Worm (Caenorhabditis elegans): ENCODE data around the gene F01G10.6.
A peak's percentile ranks its signal among the peaks of the same experiment; 100 is the strongest.

Gene F01G10.6

DNA sequence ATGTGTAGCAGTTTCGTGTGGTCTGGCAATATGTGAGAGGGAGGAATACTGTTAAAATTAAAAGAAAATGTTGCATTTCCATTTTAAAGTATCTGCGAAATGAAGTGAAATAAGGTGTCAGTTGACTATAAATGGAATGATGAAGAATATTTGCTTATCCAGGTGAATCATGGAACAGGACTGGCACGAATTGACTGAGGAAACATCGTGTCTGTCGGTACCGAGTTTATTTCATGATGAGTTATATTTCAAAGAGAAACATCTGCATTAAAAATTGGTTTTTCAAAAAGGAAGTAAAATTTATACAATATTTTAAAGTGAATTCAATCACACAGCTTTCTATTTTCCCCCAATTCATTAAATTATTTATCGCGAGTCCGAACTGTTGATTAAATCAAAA lies at the start of gene F01G10.6:
F01G10.6 (minus strand) TSS at position 101 of the 400 bp plus-strand sequence.
- TF ChIP-seq him-1 (tag; optimal IDR thresholded peaks at IDR 0.05) (no peak), W03F9.2 (tag; optimal IDR thresholded peaks at IDR 0.05) (no peak), dao-5 (tag; optimal IDR thresholded peaks at IDR 0.05) (no peak)

DNA sequence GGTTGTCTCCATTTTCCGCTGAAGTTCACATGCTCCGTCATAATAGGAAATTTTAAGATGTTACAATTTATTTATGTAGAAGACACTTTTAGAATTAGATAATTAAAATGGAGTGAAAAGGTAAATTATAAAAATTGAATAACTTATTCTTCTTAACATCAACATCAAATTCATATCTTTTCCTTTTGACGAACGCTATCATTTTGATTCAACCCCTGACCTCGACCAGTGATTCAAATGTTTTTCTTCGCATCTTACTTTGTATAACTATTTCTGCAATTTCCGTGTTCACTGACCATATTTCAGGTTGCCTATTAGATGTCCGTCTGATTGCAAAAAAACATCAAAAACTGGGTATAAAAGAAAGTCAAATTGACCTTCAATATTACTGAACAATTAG lies 49.5 kb upstream of the F01G10.6 start, which contains the start of gene Y43C5A.7:
Y43C5A.7 (plus strand) TSS at position 301 of the 400 bp plus-strand sequence.
- TF ChIP-seq him-1 (tag; optimal IDR thresholded peaks at IDR 0.05) (no peak), dao-5 (tag; optimal IDR thresholded peaks at IDR 0.05) (no peak), W03F9.2 (tag; optimal IDR thresholded peaks at IDR 0.05) (no peak)

DNA sequence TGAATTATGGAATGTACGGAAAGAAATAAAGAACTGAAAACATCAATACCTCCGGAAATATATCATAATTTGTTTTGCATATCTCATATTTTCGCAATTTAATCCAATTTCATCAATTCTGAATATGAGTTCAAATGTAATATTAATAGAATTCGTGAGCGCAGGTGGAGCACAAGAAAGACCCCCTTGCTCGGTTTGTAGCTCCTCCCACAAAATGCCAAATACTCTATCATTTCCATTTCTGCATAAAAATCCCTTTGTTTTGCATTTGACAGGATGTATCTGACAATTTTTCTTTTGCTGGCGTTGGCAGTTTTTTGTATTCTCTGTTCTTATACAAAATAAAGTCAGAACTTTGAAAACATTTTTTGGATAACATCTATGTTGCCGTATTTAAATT lies 47.6 kb upstream of the F01G10.6 start:
- TF ChIP-seq W03F9.2 (tag; optimal IDR thresholded peaks at IDR 0.05), result no peak
- TF ChIP-seq dao-5 (tag; optimal IDR thresholded peaks at IDR 0.05), result no peak
- TF ChIP-seq him-1 (tag; optimal IDR thresholded peaks at IDR 0.05), result no peak

DNA sequence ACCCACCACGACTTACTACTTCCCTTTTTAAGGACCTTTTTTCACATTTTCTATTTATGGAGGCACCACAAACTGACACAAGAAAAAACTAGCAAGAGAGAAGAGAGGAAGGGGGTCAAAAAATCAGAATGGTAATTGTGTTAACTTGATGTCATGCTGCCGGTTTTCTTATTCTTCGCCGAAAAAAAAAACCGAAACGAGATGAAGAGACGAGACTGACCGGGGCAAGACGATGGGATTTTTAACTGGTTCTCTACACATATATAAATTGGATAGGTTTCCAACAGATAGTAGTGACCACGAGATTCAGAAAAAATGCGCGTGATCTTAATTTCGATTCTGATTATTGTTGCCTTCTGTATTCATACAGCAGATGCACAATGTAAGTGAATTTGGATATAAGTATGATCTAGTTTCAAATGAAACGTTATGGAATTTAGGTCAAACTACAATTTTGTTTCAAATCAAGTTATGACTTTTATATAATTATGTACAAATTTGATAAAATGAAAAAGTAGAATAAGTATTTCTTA lies 46.4 kb upstream of the F01G10.6 start, which contains the start of gene Y43C5A.3:
Y43C5A.3 (plus strand) TSS at position 256 of the 533 bp plus-strand sequence.
- no peak for TF ChIP-seq W03F9.2 (tag; optimal IDR thresholded peaks at IDR 0.05)
- no peak for TF ChIP-seq him-1 (tag; optimal IDR thresholded peaks at IDR 0.05)
- no peak for TF ChIP-seq dao-5 (tag; optimal IDR thresholded peaks at IDR 0.05)

DNA sequence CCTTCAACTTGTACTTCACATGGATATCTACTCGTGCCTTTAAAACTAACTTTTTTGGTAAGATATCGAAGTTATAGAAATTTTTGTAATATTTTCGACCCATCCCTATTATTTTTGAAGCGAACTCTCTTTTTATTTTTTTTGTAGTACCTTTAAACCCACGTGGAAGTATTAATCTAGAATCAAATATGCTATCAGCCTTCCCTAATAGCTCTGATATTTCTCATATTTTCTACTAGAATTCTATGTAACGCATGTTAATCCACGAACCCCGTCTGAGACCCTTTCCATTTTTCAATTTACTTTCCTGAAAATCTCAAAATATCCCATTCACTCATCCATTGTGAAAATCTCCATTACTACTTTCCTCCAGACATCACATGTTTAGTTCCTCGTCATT lies 45.9 kb upstream of the F01G10.6 start:
- no peak for TF ChIP-seq W03F9.2 (tag; optimal IDR thresholded peaks at IDR 0.05)
- no peak for TF ChIP-seq him-1 (tag; optimal IDR thresholded peaks at IDR 0.05)
- TF ChIP-seq dao-5 (tag; optimal IDR thresholded peaks at IDR 0.05), result no peak

DNA sequence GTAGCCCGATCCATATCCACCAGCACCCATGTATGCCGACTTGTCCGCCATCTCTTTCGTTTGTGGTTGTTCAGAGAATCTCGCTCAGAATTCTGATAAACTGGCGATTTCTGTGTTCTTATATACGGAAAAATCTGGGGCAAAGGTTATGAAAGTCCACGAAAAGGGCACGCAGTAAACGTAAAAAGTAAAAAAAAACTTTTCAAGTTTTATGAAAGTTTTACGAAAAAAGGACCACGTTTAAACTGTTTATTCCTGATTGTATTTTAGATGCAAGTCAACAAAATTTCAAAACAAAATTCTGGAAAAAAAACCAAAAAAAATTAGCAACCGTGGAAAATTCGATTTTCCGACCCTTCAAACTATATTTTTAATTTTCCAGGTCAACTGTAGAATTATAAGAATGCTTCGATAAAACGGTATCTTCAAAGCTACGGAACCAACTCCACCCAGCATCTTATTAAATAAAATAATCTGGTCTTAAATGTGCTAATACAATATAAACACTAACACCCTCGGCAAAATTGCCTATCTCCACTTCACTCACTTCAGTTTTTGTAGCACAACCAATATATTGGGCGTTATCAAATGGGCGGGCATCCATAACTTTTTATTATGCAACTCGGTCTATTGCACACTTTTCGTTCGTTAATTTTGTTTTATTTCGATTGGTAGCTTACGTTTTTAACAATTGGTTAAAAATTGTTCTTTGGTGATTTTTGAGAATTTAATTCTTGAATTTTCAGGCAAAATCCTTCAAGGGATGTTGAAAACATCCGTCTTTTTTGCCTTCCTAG lies 41.9 kb upstream of the F01G10.6 start, which contains the start of the genes nspd-7 and Y43C5A.2:
nspd-7 (minus strand) TSS at position 51 of the 797 bp plus-strand sequence.
Y43C5A.2 (plus strand) TSS at position 747 of the 797 bp plus-strand sequence.
- TF ChIP-seq W03F9.2 (tag; optimal IDR thresholded peaks at IDR 0.05) (no peak), dao-5 (tag; optimal IDR thresholded peaks at IDR 0.05) (no peak), him-1 (tag; optimal IDR thresholded peaks at IDR 0.05) (no peak)

DNA sequence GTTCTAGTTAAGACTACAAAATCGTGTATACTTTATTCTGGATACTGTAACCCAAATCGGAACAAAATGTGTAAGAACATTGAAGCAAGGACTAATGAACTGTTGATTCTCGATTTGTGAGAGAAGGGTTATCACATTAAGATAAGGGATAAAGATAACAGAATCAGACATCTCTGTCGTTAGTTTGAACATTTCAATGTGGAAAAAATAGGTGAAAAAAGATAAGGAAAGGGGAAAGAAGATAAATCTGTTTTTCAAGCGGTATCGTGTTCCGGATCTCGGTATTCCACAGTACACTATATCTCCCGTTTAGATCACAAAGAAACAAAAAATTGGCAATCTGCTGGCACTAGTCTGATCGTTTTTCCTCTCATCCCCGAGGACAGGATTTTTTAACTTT lies 33.6 kb upstream of the F01G10.6 start:
- TF ChIP-seq W03F9.2 (tag; optimal IDR thresholded peaks at IDR 0.05) (no peak), him-1 (tag; optimal IDR thresholded peaks at IDR 0.05) (no peak), dao-5 (tag; optimal IDR thresholded peaks at IDR 0.05) (no peak)

DNA sequence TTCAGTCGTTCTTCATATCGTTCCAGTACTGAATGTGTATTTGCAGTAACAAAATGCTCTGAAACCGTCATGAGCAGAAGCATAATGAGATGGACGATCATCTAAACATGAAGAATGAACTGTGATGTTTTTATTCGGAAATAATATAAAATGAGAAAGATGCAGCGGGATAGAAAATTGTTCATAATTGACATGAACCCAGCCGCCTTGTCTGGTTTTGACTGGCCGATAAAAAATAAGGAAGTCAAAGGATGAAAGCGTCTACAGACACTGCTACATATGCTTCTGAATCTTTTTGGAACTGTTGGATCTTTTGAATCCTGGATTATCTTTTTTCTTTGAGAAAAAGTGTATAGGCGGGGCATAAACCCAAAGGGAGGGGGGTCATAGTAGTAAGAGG lies 32.1 kb upstream of the F01G10.6 start, which contains the start of gene F01G10.9:
F01G10.9 (minus strand) TSS at position 101 of the 400 bp plus-strand sequence.
- TF ChIP-seq him-1 (tag; optimal IDR thresholded peaks at IDR 0.05), result no peak
- TF ChIP-seq dao-5 (tag; optimal IDR thresholded peaks at IDR 0.05), result no peak
- TF ChIP-seq W03F9.2 (tag; optimal IDR thresholded peaks at IDR 0.05), result no peak

DNA sequence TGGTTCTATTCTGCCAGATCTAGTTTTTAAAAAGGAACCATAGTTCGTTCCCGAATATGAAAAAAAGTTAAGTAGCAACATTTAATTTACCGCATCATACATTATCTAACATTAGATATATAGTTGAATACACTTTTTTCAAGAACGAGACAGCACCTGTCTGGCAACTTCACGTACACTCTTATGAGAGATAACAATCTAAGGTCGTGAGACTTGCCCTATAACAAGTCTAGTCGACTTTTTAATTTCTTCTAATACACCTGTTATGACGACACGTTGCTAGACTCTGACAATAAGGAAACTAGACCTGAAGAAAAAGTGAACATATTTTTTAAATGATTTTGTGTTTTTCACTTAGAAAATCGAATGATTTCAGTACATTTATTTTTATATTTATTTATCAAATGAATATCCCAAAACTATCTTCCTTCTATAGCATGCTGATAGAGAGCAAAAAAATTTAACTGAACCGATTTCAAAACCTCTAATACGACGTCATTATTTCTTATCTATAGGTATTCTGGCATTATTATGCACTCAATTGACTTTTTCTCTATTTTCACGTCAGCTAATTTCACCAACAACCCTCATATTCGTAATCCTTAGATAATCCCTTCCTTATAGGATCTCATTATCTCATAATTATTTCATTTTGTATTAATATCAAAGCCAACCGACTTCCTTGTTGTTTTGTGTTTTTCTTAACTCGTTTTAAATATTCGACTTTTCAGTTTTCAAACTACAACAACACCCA lies 25.6 kb upstream of the F01G10.6 start:
- TF ChIP-seq W03F9.2 (tag; optimal IDR thresholded peaks at IDR 0.05) (no peak), him-1 (tag; optimal IDR thresholded peaks at IDR 0.05) (no peak), dao-5 (tag; optimal IDR thresholded peaks at IDR 0.05) (no peak)

DNA sequence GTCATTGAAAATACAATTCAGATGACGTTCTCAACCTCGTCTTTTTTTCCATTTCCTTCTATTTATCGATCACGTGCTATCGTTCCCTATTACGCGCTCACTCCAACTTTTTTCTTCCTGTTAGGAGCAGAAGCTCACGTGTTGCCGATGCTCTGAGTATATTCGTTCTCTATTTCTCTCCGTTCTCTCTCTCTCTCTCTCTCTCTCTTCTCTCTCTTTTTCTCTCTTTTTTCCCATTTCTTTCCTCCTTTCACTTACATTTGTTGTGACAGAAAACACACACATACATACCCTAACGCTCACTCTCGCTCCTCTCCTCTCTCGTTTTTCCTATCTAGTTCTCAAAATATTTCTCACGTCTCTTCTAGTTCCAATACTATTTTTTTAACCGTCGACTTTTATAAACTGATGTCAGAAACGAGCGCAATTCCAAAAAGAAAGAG lies 24.9 kb upstream of the F01G10.6 start:
- TF ChIP-seq W03F9.2 (tag; optimal IDR thresholded peaks at IDR 0.05) (peak; percentile 69), him-1 (tag; optimal IDR thresholded peaks at IDR 0.05) (peak; percentile 83), dao-5 (tag; optimal IDR thresholded peaks at IDR 0.05) (no peak)

DNA sequence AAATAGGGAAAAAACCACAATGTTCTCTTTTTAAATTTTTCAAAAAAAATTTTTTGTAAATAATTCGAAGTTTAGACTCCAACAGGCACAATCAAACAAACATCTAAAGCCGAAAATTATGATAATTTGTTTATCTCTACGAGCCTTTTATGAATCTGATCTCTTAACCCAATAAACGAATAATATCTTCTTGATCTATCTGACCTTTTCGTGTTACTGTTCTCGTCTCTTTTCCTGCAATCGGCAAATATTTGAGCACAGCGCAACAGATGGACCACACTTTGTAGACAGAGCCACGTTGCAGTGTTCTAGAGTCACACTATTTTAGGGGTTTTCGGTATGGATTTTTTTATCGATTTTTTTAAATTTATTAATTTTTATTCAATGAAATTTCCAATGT lies 24.3 kb upstream of the F01G10.6 start:
- no peak for TF ChIP-seq W03F9.2 (tag; optimal IDR thresholded peaks at IDR 0.05)

DNA sequence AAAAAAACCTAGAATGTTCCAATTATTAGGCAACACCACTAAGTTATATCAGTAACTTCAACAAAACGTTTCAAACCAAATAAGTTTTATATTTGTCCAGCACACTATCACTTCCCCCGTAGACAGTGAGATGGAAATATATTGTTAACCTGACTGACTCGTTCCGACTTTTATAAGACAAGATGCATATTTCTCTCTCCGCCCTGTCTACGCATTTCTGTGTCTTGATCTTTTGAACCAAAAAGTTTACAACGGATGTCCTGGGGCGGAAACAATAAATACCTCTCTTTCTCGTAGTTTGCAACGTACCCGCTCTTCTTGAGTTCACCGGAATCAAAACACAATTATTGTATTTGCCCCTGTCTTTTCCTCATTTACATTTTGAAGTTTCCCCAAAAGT lies 23.8 kb upstream of the F01G10.6 start:
- no peak for TF ChIP-seq W03F9.2 (tag; optimal IDR thresholded peaks at IDR 0.05)
- TF ChIP-seq him-1 (tag; optimal IDR thresholded peaks at IDR 0.05), result no peak
- no peak for TF ChIP-seq dao-5 (tag; optimal IDR thresholded peaks at IDR 0.05)

DNA sequence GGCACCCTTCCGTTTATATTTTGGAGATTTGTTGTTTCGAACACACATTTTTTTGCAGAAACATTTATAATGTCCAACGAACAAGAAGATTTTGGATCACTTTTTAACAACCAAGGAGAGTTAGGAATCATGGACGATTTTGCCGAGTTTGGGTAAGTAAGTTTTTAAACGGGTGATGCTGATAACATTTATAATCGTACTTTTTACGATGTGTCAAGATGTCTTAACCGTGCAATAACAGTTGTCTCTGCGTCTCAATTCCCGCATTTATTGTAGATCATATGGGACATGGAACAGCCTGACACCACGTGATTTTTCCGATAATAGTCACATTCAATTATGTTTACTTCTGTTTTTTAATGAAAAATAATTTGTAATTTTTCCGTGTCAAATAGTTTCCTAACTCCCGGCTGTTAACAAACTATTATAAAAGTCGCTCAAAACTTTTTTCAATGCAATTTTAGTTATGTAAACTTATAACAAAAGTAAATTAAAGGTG lies 23.2 kb upstream of the F01G10.6 start, which contains the start of gene daf-14:
daf-14 (plus strand) TSS at position 51 of the 499 bp plus-strand sequence.
- no peak for TF ChIP-seq him-1 (tag; optimal IDR thresholded peaks at IDR 0.05)
- TF ChIP-seq dao-5 (tag; optimal IDR thresholded peaks at IDR 0.05), result no peak
- TF ChIP-seq W03F9.2 (tag; optimal IDR thresholded peaks at IDR 0.05), result no peak

Measured in whole organism, L4/young adult.